Fruit fly (Drosophila melanogaster) whole organism, embryonic: Measurements from ENCODE around the gene Prosbeta2.

Experiments used
- Abd-B ChIP-seq: fragments of 200-800 bp; sonication (Bioruptor generic); optimal IDR thresholded peaks from 2 replicates; lab custom pipeline; 2018; ENCODE audit warnings: missing biosample characterization, mild to moderate bottlenecking, missing genetic modification characterization, moderate library complexity
- Adf1 ChIP-seq: fragments of 200-800 bp; sonication (Bioruptor generic); IDR thresholded peaks from 2 replicates; pipeline ENCODE4 v1.3.6; 2022; ENCODE audit warnings: missing biosample characterization, missing genetic modification characterization
- Bdp1 ChIP-seq: fragments of 200-800 bp; sonication (Bioruptor generic); optimal IDR thresholded peaks from 3 replicates; lab custom pipeline; 2016; ENCODE audit warnings: missing biosample characterization, missing genetic modification characterization
- BtbVII ChIP-seq: fragments of 200-800 bp; sonication (Bioruptor generic); optimal IDR thresholded peaks from 3 replicates; lab custom pipeline; 2017; ENCODE audit warnings: missing biosample characterization, mild to moderate bottlenecking, missing genetic modification characterization
- CG10565 ChIP-seq: fragments of 200-800 bp; sonication (Bioruptor generic); optimal IDR thresholded peaks from 3 replicates; lab custom pipeline; 2016; ENCODE audit warnings: missing biosample characterization, mild to moderate bottlenecking, missing genetic modification characterization
- CG10979 ChIP-seq: fragments of 200-800 bp; sonication (Bioruptor generic); optimal IDR thresholded peaks from 2 replicates; lab custom pipeline; 2018; ENCODE audit warnings: missing biosample characterization, mild to moderate bottlenecking, missing genetic modification characterization, moderate library complexity
- CG11398 ChIP-seq: fragments of 200-800 bp; sonication (Bioruptor generic); optimal IDR thresholded peaks from 2 replicates; lab custom pipeline; 2016; ENCODE audit warnings: missing biosample characterization, missing genetic modification characterization
- CG12104 ChIP-seq: fragments of 200-800 bp; sonication (Bioruptor generic); optimal IDR thresholded peaks from 3 replicates; lab custom pipeline; 2016; ENCODE audit warnings: missing biosample characterization, missing genetic modification characterization
- CG12219 ChIP-seq: fragments of 200-800 bp; sonication (Bioruptor generic); optimal IDR thresholded peaks from 3 replicates; lab custom pipeline; 2018; ENCODE audit warnings: missing biosample characterization, mild to moderate bottlenecking, missing genetic modification characterization
- CG13775 ChIP-seq: fragments of 200-800 bp; sonication (Bioruptor generic); optimal IDR thresholded peaks from 3 replicates; lab custom pipeline; 2017; ENCODE audit warnings: missing biosample characterization, mild to moderate bottlenecking, missing genetic modification characterization
- CG15601 ChIP-seq: fragments of 200-800 bp; sonication (Bioruptor generic); optimal IDR thresholded peaks from 3 replicates; lab custom pipeline; 2019; ENCODE audit warnings: missing biosample characterization, mild to moderate bottlenecking, missing genetic modification characterization, moderate library complexity
- CG15696 ChIP-seq: fragments of 200-800 bp; sonication (Bioruptor generic); optimal IDR thresholded peaks from 2 replicates; lab custom pipeline; 2019; ENCODE audit warnings: missing biosample characterization, mild to moderate bottlenecking, missing genetic modification characterization, moderate library complexity
- CG16779 ChIP-seq: fragments of 200-800 bp; sonication (Bioruptor generic); IDR thresholded peaks from 2 replicates; pipeline ENCODE4 v1.3.6; 2022; ENCODE audit warnings: missing biosample characterization, missing genetic modification characterization
- CG3726 ChIP-seq: fragments of 200-800 bp; sonication (Bioruptor generic); IDR thresholded peaks from 3 replicates; pipeline ENCODE4, ENCODE4 v1.3.6; 2022; ENCODE audit warnings: missing biosample characterization, missing genetic modification characterization
- CG3838 ChIP-seq: fragments of 200-800 bp; sonication (Bioruptor generic); optimal IDR thresholded peaks from 3 replicates; lab custom pipeline; 2016; ENCODE audit warnings: missing biosample characterization, missing genetic modification characterization
- CG4282 ChIP-seq: fragments of 200-800 bp; sonication (Bioruptor generic); optimal IDR thresholded peaks from 2 replicates; lab custom pipeline; 2016; ENCODE audit warnings: missing biosample characterization, missing genetic modification characterization
- CG4328 ChIP-seq: fragments of 200-800 bp; sonication (Bioruptor generic); optimal IDR thresholded peaks from 3 replicates; lab custom pipeline; 2017; ENCODE audit warnings: missing biosample characterization, missing genetic modification reagents, missing genetic modification characterization
- CG7928 ChIP-seq: fragments of 200-800 bp; sonication (Bioruptor generic); optimal IDR thresholded peaks from 2 replicates; lab custom pipeline; 2017; ENCODE audit warnings: missing biosample characterization, mild to moderate bottlenecking, missing genetic modification characterization
- CG8359 ChIP-seq: fragments of 200-800 bp; sonication (Bioruptor generic); optimal IDR thresholded peaks from 2 replicates; lab custom pipeline; 2017; ENCODE audit warnings: missing biosample characterization, mild to moderate bottlenecking, missing genetic modification characterization, borderline replicate concordance
- CG9437 ChIP-seq: fragments of 200-800 bp; sonication (Bioruptor generic); optimal IDR thresholded peaks from 2 replicates; lab custom pipeline; 2018; ENCODE audit warnings: missing biosample characterization, mild to moderate bottlenecking, missing genetic modification characterization
- CG9932 ChIP-seq: fragments of 200-800 bp; sonication (Bioruptor generic); IDR thresholded peaks from 2 replicates; pipeline ENCODE4 v1.3.6; 2022; ENCODE audit warnings: missing biosample characterization, missing genetic modification characterization
- Doc2 ChIP-seq: fragments of 200-800 bp; sonication (Bioruptor generic); IDR thresholded peaks from 2 replicates; pipeline ENCODE4 v1.3.6; 2022; ENCODE audit warnings: missing biosample characterization, missing genetic modification characterization
- Eip74EF ChIP-seq, 2 experiments: fragments of 200-800 bp in 1 of 2; fragments of >200 bp in 1 of 2; sonication (Bioruptor generic) in 1 of 2; optimal IDR thresholded peaks; 2 replicates each; lab custom pipeline; 2017 to 2019; ENCODE audit warnings: missing biosample characterization in 2 of 2, missing genetic modification characterization in 2 of 2, mild to moderate bottlenecking in 1 of 2, moderate library complexity in 1 of 2
- Elba2 ChIP-seq: fragments of 200-800 bp; sonication (Bioruptor generic); optimal IDR thresholded peaks from 3 replicates; lab custom pipeline; 2016; ENCODE audit warnings: missing biosample characterization, missing genetic modification characterization
- Gug ChIP-seq: fragments of 200-800 bp; sonication (Bioruptor generic); IDR thresholded peaks from 4 replicates; pipeline ENCODE4 v1.3.6; 2022; ENCODE audit warnings: missing biosample characterization, missing genetic modification characterization
- MBD-R2 ChIP-seq: fragments of 200-800 bp; sonication (Bioruptor generic); IDR thresholded peaks from 2 replicates; pipeline ENCODE4 v1.3.6; 2022; ENCODE audit warnings: missing biosample characterization, missing genetic modification characterization
- Oaz ChIP-seq: fragments of 200-800 bp; sonication (Bioruptor generic); IDR thresholded peaks from 2 replicates; pipeline ENCODE4 v1.3.6; 2022; ENCODE audit warnings: missing biosample characterization, missing genetic modification characterization
- Trl ChIP-seq, 3 experiments: fragments of >200 bp in 2 of 3; fragments of 200-800 bp in 1 of 3; sonication (Bioruptor generic) in 1 of 3; optimal IDR thresholded peaks; 2 replicates in 1 of 3; 3 replicates in 2 of 3; lab custom pipeline; 2016 to 2017; ENCODE audit warnings: missing biosample characterization in 1 of 3, missing genetic modification characterization in 1 of 3
- Usf ChIP-seq: fragments of 200-800 bp; sonication (Bioruptor generic); optimal IDR thresholded peaks from 2 replicates; lab custom pipeline; 2017; ENCODE audit warnings: missing genotype, missing biosample characterization, missing genetic modification characterization
- abd-A ChIP-seq: fragments of 200-800 bp; sonication (Bioruptor generic); optimal IDR thresholded peaks from 3 replicates; lab custom pipeline; 2019; ENCODE audit warnings: missing biosample characterization, mild to moderate bottlenecking, missing genetic modification characterization, moderate library complexity
- az2 ChIP-seq: fragments of 200-800 bp; sonication (Bioruptor generic); optimal IDR thresholded peaks from 3 replicates; lab custom pipeline; 2016; ENCODE audit warnings: missing biosample characterization, missing genetic modification characterization
- cad ChIP-seq: fragments of >200 bp; optimal IDR thresholded peaks from 2 replicates; lab custom pipeline; 2017; ENCODE audit warnings: missing biosample characterization, missing genetic modification characterization
- chinmo ChIP-seq: fragments of 200-800 bp; sonication (Bioruptor generic); IDR thresholded peaks from 4 replicates; pipeline ENCODE4 v1.3.6; 2022; ENCODE audit warnings: missing biosample characterization, missing genetic modification characterization; ENCODE audit not compliant: partially characterized antibody
- ci ChIP-seq: fragments of 200-800 bp; sonication (Bioruptor generic); IDR thresholded peaks from 3 replicates; pipeline ENCODE4 v1.3.6; 2022; ENCODE audit warnings: missing biosample characterization, missing genetic modification characterization
- crol ChIP-seq: fragments of 200-800 bp; sonication (Bioruptor generic); IDR thresholded peaks from 2 replicates; pipeline ENCODE4 v1.3.6; 2022; ENCODE audit warnings: missing biosample characterization, missing genetic modification characterization
- fd102C ChIP-seq: fragments of 200-800 bp; sonication (Bioruptor generic); optimal IDR thresholded peaks from 2 replicates; lab custom pipeline; 2018; ENCODE audit warnings: missing biosample characterization, mild to moderate bottlenecking, missing genetic modification characterization, moderate library complexity
- grn ChIP-seq: fragments of 200-800 bp; sonication (Bioruptor generic); optimal IDR thresholded peaks from 3 replicates; lab custom pipeline; 2017; ENCODE audit warnings: missing biosample characterization, missing genetic modification characterization
- ind ChIP-seq: fragments of 200-800 bp; sonication (Bioruptor generic); optimal IDR thresholded peaks from 3 replicates; lab custom pipeline; 2016; ENCODE audit warnings: missing biosample characterization, missing genetic modification characterization
- knrl ChIP-seq: fragments of 200-800 bp; sonication (Bioruptor generic); IDR thresholded peaks from 3 replicates; pipeline ENCODE4 v1.3.6; 2022; ENCODE audit warnings: missing biosample characterization, missing genetic modification characterization; ENCODE audit not compliant: partially characterized antibody
- mam ChIP-seq: fragments of 200-800 bp; sonication (Bioruptor generic); optimal IDR thresholded peaks from 3 replicates; lab custom pipeline; 2016; ENCODE audit warnings: missing biosample characterization, missing genetic modification characterization
- nerfin-1 ChIP-seq: fragments of 200-800 bp; sonication (Bioruptor generic); optimal IDR thresholded peaks from 3 replicates; lab custom pipeline; 2019; ENCODE audit warnings: missing biosample characterization, mild to moderate bottlenecking, missing genetic modification characterization, moderate library complexity
- peb ChIP-seq: fragments of 200-800 bp; sonication (Bioruptor generic); IDR thresholded peaks from 2 replicates; pipeline ENCODE4 v1.3.6; 2022; ENCODE audit warnings: missing biosample characterization, missing genetic modification characterization
- pum ChIP-seq: fragments of 200-800 bp; sonication (Bioruptor generic); optimal IDR thresholded peaks from 2 replicates; lab custom pipeline; 2016; ENCODE audit warnings: missing biosample characterization, missing genetic modification characterization
- pzg ChIP-seq: fragments of 200-800 bp; sonication (Bioruptor generic); optimal IDR thresholded peaks from 3 replicates; lab custom pipeline; 2018; ENCODE audit warnings: missing biosample characterization, mild to moderate bottlenecking, missing genetic modification characterization, moderate library complexity
- schlank ChIP-seq: fragments of 200-800 bp; sonication (Bioruptor generic); optimal IDR thresholded peaks from 2 replicates; lab custom pipeline; 2018; ENCODE audit warnings: missing biosample characterization, mild to moderate bottlenecking, missing genetic modification characterization
- scrt ChIP-seq: fragments of 200-800 bp; sonication (Bioruptor generic); optimal IDR thresholded peaks from 2 replicates; lab custom pipeline; 2018; ENCODE audit warnings: missing biosample characterization, mild to moderate bottlenecking, missing genetic modification characterization, moderate library complexity
- slou ChIP-seq: fragments of 200-800 bp; sonication (Bioruptor generic); optimal IDR thresholded peaks from 3 replicates; lab custom pipeline; 2016; ENCODE audit warnings: missing biosample characterization, missing genetic modification characterization
- vnd ChIP-seq: fragments of 200-800 bp; sonication (Bioruptor generic); IDR thresholded peaks from 3 replicates; pipeline ENCODE4 v1.3.6; 2022; ENCODE audit warnings: missing biosample characterization, missing genetic modification characterization; ENCODE audit not compliant: partially characterized antibody
- wek ChIP-seq: fragments of 200-800 bp; sonication (Bioruptor generic); optimal IDR thresholded peaks from 3 replicates; lab custom pipeline; 2018; ENCODE audit warnings: missing biosample characterization, mild to moderate bottlenecking, missing genetic modification characterization, moderate library complexity

Gene Prosbeta2

dm6 chr3L:15011638-15012335 lies 12.0 kb downstream of the Prosbeta2 start (continued):
- TF ChIP-seq nerfin-1 (tag; lab: Kevin White, UChicago) (peak; percentile 74), abd-A (no peak), ci (peak; percentile 86), grn (GFP tag; lab: Kevin White, UChicago) (peak; percentile 12), scrt (GFP tag; lab: Kevin White, UChicago) (peak; percentile 60), Doc2 (GFP tag; lab: Robert Waterston, UW) (no peak), Elba2 (GFP tag; lab: Kevin White, UChicago) (no peak), Abd-B (peak; percentile 87), Gug (peak; percentile 43; the same call in 2 of the 4 replicates), knrl (GFP tag; lab: Robert Waterston, UW) (no peak), CG9932 (GFP tag; lab: Robert Waterston, UW) (no peak), wek (GFP tag; lab: Kevin White, UChicago) (no peak), Trl (optimal IDR thresholded peaks at IDR 0.05; lab: Kevin White, UChicago) (no peak), Trl (GFP tag; optimal IDR thresholded peaks at IDR 0.05; lab: Kevin White, UChicago) (peak; percentile 3), CG15601 (tag; lab: Kevin White, UChicago) (peak; percentile 72), CG15696 (tag; lab: Kevin White, UChicago) (peak; percentile 82), crol (GFP tag; lab: Robert Waterston, UW) (no peak), CG8359 (GFP tag; lab: Kevin White, UChicago) (peak; percentile 14), CG7928 (GFP tag; lab: Kevin White, UChicago) (no peak), CG4328 (peak; percentile 52), schlank (tag; lab: Kevin White, UChicago) (no peak), CG4282 (no peak), Usf (GFP tag; lab: Kevin White, UChicago) (no peak), pzg (GFP tag; lab: Kevin White, UChicago) (no peak), peb (GFP tag; lab: Robert Waterston, UW) (0 out of 2 replicates have a peak, but pooled peaks have one; percentile 49), CG16779 (GFP tag; lab: Robert Waterston, UW) (no peak), CG9437 (peak; percentile 69), cad (no peak), Bdp1 (GFP tag; lab: Kevin White, UChicago) (peak; percentile 32), chinmo (no peak), CG10979 (tag; lab: Kevin White, UChicago) (peak; percentile 78), CG12219 (peak; percentile 54), mam (GFP tag; lab: Kevin White, UChicago) (peak; percentile 5), CG3726 (no peak; the same call in 2 of the 3 replicates), fd102C (GFP tag; lab: Kevin White, UChicago) (peak; percentile 42), Eip74EF (GFP tag; optimal IDR thresholded peaks at IDR 0.05; lab: Kevin White, UChicago) (peak in 1 of 2 experiments; percentile 78), CG10565 (GFP tag; lab: Kevin White, UChicago) (no peak), ind (peak; percentile 66), Adf1 (GFP tag; lab: Robert Waterston, UW) (no peak), CG11398 (no peak), pum (GFP tag; lab: Kevin White, UChicago) (peak; percentile 47), Oaz (GFP tag; lab: Robert Waterston, UW) (peak; percentile 37; the same call in 1 of the 2 replicates), CG13775 (peak; percentile 62), MBD-R2 (GFP tag; lab: Robert Waterston, UW) (peak; percentile 39; the same call in 1 of the 2 replicates), vnd (GFP tag; lab: Robert Waterston, UW) (no peak), CG3838 (peak; percentile 36), BtbVII (GFP tag; lab: Kevin White, UChicago) (peak; percentile 61), az2 (GFP tag; lab: Kevin White, UChicago) (peak; percentile 74), slou (GFP tag; lab: Kevin White, UChicago) (peak; percentile 25), CG12104 (GFP tag; lab: Kevin White, UChicago) (peak; percentile 55)
